Worm (Caenorhabditis elegans) whole organism, young adult: ENCODE measurements around the gene F26F2.4.

Source experiments
- B0035.1 ChIP-seq: sonication (generic microtip); optimal IDR thresholded peaks from 2 replicates; lab custom pipeline; 2016; ENCODE audit warnings: missing genetic modification characterization, mild to moderate bottlenecking, missing compliant biosample characterization, missing genotype, missing genetic modification reagents
- F57A8.1 ChIP-seq: fragments of 200-800 bp; sonication (Bioruptor generic); optimal IDR thresholded peaks from 2 replicates; lab custom pipeline; 2018; ENCODE audit warnings: mild to moderate bottlenecking, missing genetic modification characterization, moderate library complexity, missing compliant biosample characterization
- Y67H2A.10 ChIP-seq: fragments of 200-800 bp; sonication (Bioruptor generic); conservative IDR thresholded peaks from 2 replicates; pipeline ENCODE4 v1.3.6; 2022; ENCODE audit warnings: missing genetic modification reagents, missing genetic modification characterization, missing compliant biosample characterization
- atf-7 ChIP-seq: sonication (generic microtip); optimal IDR thresholded peaks from 2 replicates; lab custom pipeline; 2017; ENCODE audit warnings: mild to moderate bottlenecking, missing genetic modification characterization, missing compliant biosample characterization
- bed-1 ChIP-seq: fragments of 200-800 bp; sonication (Bioruptor generic); IDR thresholded peaks from 2 replicates; pipeline ENCODE4 v1.3.6; 2022; ENCODE audit warnings: missing genetic modification reagents, missing genetic modification characterization, missing compliant biosample characterization
- cebp-1 ChIP-seq, 2 experiments: fragments of 200-800 bp in 1 of 2; sonication (Bioruptor generic) in 1 of 2; sonication (generic microtip) in 1 of 2; IDR thresholded peaks in 1 of 2; optimal IDR thresholded peaks in 1 of 2; 2 replicates each; pipeline versions ENCODE4 v1.3.6 to Lab custom; 2017 to 2022; ENCODE audit warnings: missing compliant biosample characterization in 2 of 2, missing genetic modification characterization in 2 of 2, mild to moderate bottlenecking in 1 of 2, missing genetic modification reagents in 1 of 2, moderate library complexity in 1 of 2
- ceh-27 ChIP-seq: fragments of 200-800 bp; sonication (Bioruptor generic); optimal IDR thresholded peaks from 2 replicates; lab custom pipeline; 2018; ENCODE audit warnings: mild to moderate bottlenecking, missing genetic modification characterization, moderate library complexity, missing compliant biosample characterization
- efl-1 ChIP-seq: fragments of 150-350 bp; optimal IDR thresholded peaks from 2 replicates; lab custom pipeline; 2014; ENCODE audit warnings: missing biosample characterization, missing genetic modification reagents, missing genetic modification characterization
- him-1 ChIP-seq: sonication (generic microtip); optimal IDR thresholded peaks from 2 replicates; lab custom pipeline; 2016; ENCODE audit warnings: missing genotype, missing genetic modification reagents, missing genetic modification characterization, missing compliant biosample characterization
- hsf-1 ChIP-seq: fragments of 200-800 bp; sonication (Bioruptor generic); IDR thresholded peaks from 2 replicates; pipeline ENCODE4 v1.3.6; 2022; ENCODE audit warnings: missing genetic modification reagents, missing genetic modification characterization, missing compliant biosample characterization
- madf-10 ChIP-seq: sonication (generic microtip); optimal IDR thresholded peaks from 2 replicates; lab custom pipeline; 2016; ENCODE audit warnings: mild to moderate bottlenecking, missing genetic modification characterization, missing compliant biosample characterization
- madf-8 ChIP-seq: fragments of 200-800 bp; sonication (Bioruptor generic); conservative IDR thresholded peaks from 2 replicates; pipeline ENCODE4 v1.3.6; 2022; ENCODE audit warnings: missing genetic modification reagents, missing genetic modification characterization, missing compliant biosample characterization
- unc-130 ChIP-seq: sonication (generic microtip); optimal IDR thresholded peaks from 2 replicates; lab custom pipeline; 2016; ENCODE audit warnings: missing genetic modification reagents, missing genetic modification characterization, missing compliant biosample characterization
- unc-62 ChIP-seq: fragments of 150-350 bp; optimal IDR thresholded peaks from 2 replicates; lab custom pipeline; 2014; ENCODE audit warnings: missing biosample characterization, missing genetic modification reagents, missing genetic modification characterization

DNA sequence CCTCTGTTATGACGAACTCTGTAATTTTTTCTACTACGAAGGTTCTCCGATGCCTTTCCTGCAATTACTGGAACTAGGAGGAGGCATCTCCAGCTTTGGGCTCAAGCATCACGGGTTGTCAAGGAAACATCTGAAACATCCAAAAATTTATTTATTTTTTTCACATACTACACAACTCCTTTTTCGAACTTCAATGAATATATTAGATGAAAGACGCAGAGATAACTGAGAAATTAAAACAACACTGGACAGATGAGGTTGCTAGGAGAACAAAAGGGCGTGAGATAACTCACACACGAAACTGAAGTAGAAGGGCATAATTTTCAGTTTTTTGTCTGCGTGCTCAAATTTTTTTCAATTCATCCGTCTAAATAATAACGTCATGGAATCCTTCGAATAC, 41.6 kb upstream of the F26F2.4 start, which contains the start of gene Y38H6C.13:
- TF ChIP-seq bed-1 (GFP tag; lab: Robert Waterston, UW) (no peak), unc-62 (GFP tag; lab: Kevin White, UChicago) (no peak), hsf-1 (no peak), cebp-1 (GFP tag; IDR thresholded peaks at IDR 0.05; lab: Robert Waterston, UW) (no peak), cebp-1 (tag; optimal IDR thresholded peaks at IDR 0.05; lab: Kevin White, UChicago) (no peak), madf-8 (GFP tag; lab: Robert Waterston, UW) (no peak), madf-10 (tag; lab: Kevin White, UChicago) (no peak), atf-7 (tag; lab: Kevin White, UChicago) (no peak), ceh-27 (GFP tag; lab: Kevin White, UChicago) (no peak), him-1 (tag; lab: Kevin White, UChicago) (no peak), unc-130 (GFP tag; lab: Kevin White, UChicago) (no peak), Y67H2A.10 (no peak), efl-1 (GFP tag; lab: Kevin White, UChicago) (no peak), F57A8.1 (GFP tag; lab: Kevin White, UChicago) (no peak), B0035.1 (tag; lab: Kevin White, UChicago) (no peak)
